Worm (Caenorhabditis elegans) whole organism, L4/young adult: ENCODE measurements around the gene Y47D7A.15.

ENCODE experiments used
- W03F9.2 ChIP-seq: fragments of 150-350 bp; optimal IDR thresholded peaks from 2 replicates; lab custom pipeline; 2014; ENCODE audit warnings: missing biosample characterization, missing genetic modification characterization
- dao-5 ChIP-seq: sonication (generic microtip); optimal IDR thresholded peaks from 2 replicates; lab custom pipeline; 2016; ENCODE audit warnings: missing genotype, missing genetic modification characterization, moderate library complexity, missing compliant biosample characterization
- him-1 ChIP-seq: sonication (generic microtip); optimal IDR thresholded peaks from 2 replicates; lab custom pipeline; 2016; ENCODE audit warnings: missing genotype, missing genetic modification reagents, missing genetic modification characterization, missing compliant biosample characterization

Gene Y47D7A.15

ce11 chrV:4423087-4423486 is 9.9 kb downstream of the Y47D7A.15 start:
- TF ChIP-seq him-1 (no peak), W03F9.2 (tag; lab: Kevin White, UChicago) (no peak), dao-5 (tag; lab: Kevin White, UChicago) (no peak)

- no peak for TF ChIP-seq dao-5 (tag; lab: Kevin White, UChicago)
- TF ChIP-seq W03F9.2 (tag; lab: Kevin White, UChicago) = no peak
- TF ChIP-seq him-1 = no peak
Observed at ce11 chrV:4422127-4422526, 10.9 kb downstream of the Y47D7A.15 start, which contains the start of gene skr-7. Gene skr-7, plus strand, starts transcription at chrV:4422427.

- TF ChIP-seq dao-5 (tag; lab: Kevin White, UChicago) = no peak
- no peak for TF ChIP-seq W03F9.2 (tag; lab: Kevin White, UChicago)
- no peak for TF ChIP-seq him-1
Observed at ce11 chrV:4421475-4421874, 11.5 kb downstream of the Y47D7A.15 start, which contains the start of gene skr-14. Gene skr-14, minus strand, starts transcription at chrV:4421575.

- TF ChIP-seq W03F9.2 (tag; lab: Kevin White, UChicago) (no peak), him-1 (no peak), dao-5 (tag; lab: Kevin White, UChicago) (no peak)
Observed at ce11 chrV:4419767-4420322, 13.1 kb downstream of the Y47D7A.15 start, which contains the start of the genes Y47D7A.7 and Y47D7A.2. Gene Y47D7A.7, minus strand, starts transcription at chrV:4419867. Gene Y47D7A.2, plus strand, starts transcription at chrV:4420272.

ce11 chrV:4418116-4418515 is 14.9 kb downstream of the Y47D7A.15 start, which contains the start of gene Y47D7A.6:
Gene Y47D7A.6, minus strand, starts transcription at chrV:4418216.
- TF ChIP-seq dao-5 (tag; lab: Kevin White, UChicago) (no peak), him-1 (no peak), W03F9.2 (tag; lab: Kevin White, UChicago) (no peak)

ce11 chrV:4416710-4417109 is 16.3 kb downstream of the Y47D7A.15 start, which contains the start of gene Y47D7A.18:
Gene Y47D7A.18, minus strand, starts transcription at chrV:4416810.
- no peak for TF ChIP-seq W03F9.2 (tag; lab: Kevin White, UChicago)
- no peak for TF ChIP-seq him-1
- no peak for TF ChIP-seq dao-5 (tag; lab: Kevin White, UChicago)

- TF ChIP-seq him-1 (no peak), W03F9.2 (tag; lab: Kevin White, UChicago) (no peak), dao-5 (tag; lab: Kevin White, UChicago) (no peak)
Observed at ce11 chrV:4414613-4415071, 18.3 kb downstream of the Y47D7A.15 start, which contains the start of gene grl-5. Gene grl-5, minus strand, starts transcription at chrV:4414663.

- TF ChIP-seq him-1 = no peak
- TF ChIP-seq W03F9.2 (tag; lab: Kevin White, UChicago) = no peak
- TF ChIP-seq dao-5 (tag; lab: Kevin White, UChicago) = no peak
Observed at ce11 chrV:4411714-4412113, 21.3 kb downstream of the Y47D7A.15 start, which contains the start of gene Y47D7A.17. Gene Y47D7A.17, minus strand, starts transcription at chrV:4411814.

ce11 chrV:4410643-4411042 is 22.3 kb downstream of the Y47D7A.15 start, which contains the start of gene Y47D7A.3:
Gene Y47D7A.3, plus strand, starts transcription at chrV:4410943.
- TF ChIP-seq him-1 (no peak), dao-5 (tag; lab: Kevin White, UChicago) (no peak), W03F9.2 (tag; lab: Kevin White, UChicago) (no peak)

ce11 chrV:4407519-4407918 is 25.5 kb downstream of the Y47D7A.15 start, which contains the start of gene nhr-118:
Gene nhr-118, plus strand, starts transcription at chrV:4407819.
- no peak for TF ChIP-seq him-1

ce11 chrV:4401865-4402264 is 31.1 kb downstream of the Y47D7A.15 start, which contains the start of gene F13A2.5:
Gene F13A2.5, minus strand, starts transcription at chrV:4401965.
- TF ChIP-seq W03F9.2 (tag; lab: Kevin White, UChicago) = no peak
- no peak for TF ChIP-seq him-1
- TF ChIP-seq dao-5 (tag; lab: Kevin White, UChicago) = no peak

ce11 chrV:4400118-4400517 is 32.9 kb downstream of the Y47D7A.15 start, which contains the start of gene F13A2.4:
Gene F13A2.4, minus strand, starts transcription at chrV:4400218.
- TF ChIP-seq W03F9.2 (tag; lab: Kevin White, UChicago) (no peak), dao-5 (tag; lab: Kevin White, UChicago) (no peak), him-1 (no peak)

ce11 chrV:4398884-4399283 is 34.1 kb downstream of the Y47D7A.15 start:
- no peak for TF ChIP-seq dao-5 (tag; lab: Kevin White, UChicago)
- TF ChIP-seq W03F9.2 (tag; lab: Kevin White, UChicago) = no peak
- TF ChIP-seq him-1 = no peak

ce11 chrV:4398127-4398526 is 34.9 kb downstream of the Y47D7A.15 start:
- no peak for TF ChIP-seq W03F9.2 (tag; lab: Kevin White, UChicago)
- no peak for TF ChIP-seq dao-5 (tag; lab: Kevin White, UChicago)
- TF ChIP-seq him-1 = no peak
